Worm (Caenorhabditis elegans) whole organism, L4/young adult: ENCODE measurements around the gene T20G5.12.

Experiments used
- W03F9.2 ChIP-seq: fragments of 150-350 bp; optimal IDR thresholded peaks from 2 replicates; lab custom pipeline; 2014; ENCODE audit warnings: missing biosample characterization, missing genetic modification characterization
- dao-5 ChIP-seq: sonication (generic microtip); optimal IDR thresholded peaks from 2 replicates; lab custom pipeline; 2016; ENCODE audit warnings: missing genotype, missing genetic modification characterization, moderate library complexity, missing compliant biosample characterization
- him-1 ChIP-seq: sonication (generic microtip); optimal IDR thresholded peaks from 2 replicates; lab custom pipeline; 2016; ENCODE audit warnings: missing genotype, missing genetic modification reagents, missing genetic modification characterization, missing compliant biosample characterization

Gene T20G5.12

DNA sequence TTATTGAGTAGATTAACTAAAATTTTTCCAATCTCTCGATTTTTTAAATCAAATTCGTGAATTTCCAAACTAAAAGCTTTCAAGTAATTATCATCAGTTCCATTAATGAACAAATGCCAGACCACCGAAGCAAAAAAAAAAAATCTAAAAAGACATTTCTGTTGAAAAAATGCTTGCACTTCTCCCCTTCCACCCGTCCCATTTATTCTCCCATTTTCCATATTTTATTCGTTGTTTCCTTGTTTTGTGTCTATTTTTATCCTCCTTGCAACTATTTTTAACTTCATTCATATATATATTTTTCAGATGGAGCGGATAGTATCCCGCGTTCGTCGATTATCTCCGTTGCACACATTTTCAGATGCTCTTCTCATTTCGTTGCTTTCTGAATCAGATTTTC is 12.5 kb upstream of the T20G5.12 start, which contains the start of gene epac-1:
TSS of gene epac-1 (plus strand) at position 301 of the 400 bp plus-strand sequence.
- TF ChIP-seq W03F9.2 (tag; lab: Kevin White, UChicago), result no peak
- TF ChIP-seq dao-5 (tag; lab: Kevin White, UChicago), result no peak
- TF ChIP-seq him-1 (tag; lab: Kevin White, UChicago), result no peak

ce11 chrIII:10194569-10194968 is 6.8 kb upstream of the T20G5.12 start:
- TF ChIP-seq him-1 (tag; lab: Kevin White, UChicago) (no peak), W03F9.2 (tag; lab: Kevin White, UChicago) (no peak)

DNA sequence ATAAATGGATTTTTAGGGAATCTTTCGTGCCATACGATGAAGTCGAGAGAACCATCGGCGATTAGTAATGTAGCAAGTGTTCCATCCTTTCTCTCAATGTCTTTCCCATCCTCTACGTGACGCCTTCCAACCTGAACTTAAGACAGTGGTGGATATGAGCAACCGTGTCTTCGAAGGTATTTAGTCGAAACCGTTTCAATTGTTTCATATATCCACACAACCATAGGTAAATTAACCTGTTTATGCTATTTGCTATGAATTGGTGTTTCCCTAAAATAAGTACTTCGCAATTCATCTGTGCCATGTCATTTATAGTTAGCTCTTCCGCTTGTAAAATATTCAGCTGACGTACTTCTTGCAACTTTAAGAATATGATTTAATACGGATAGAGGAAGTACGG is 5.5 kb upstream of the T20G5.12 start:
- TF ChIP-seq W03F9.2 (tag; lab: Kevin White, UChicago) (no peak), him-1 (tag; lab: Kevin White, UChicago) (no peak), dao-5 (tag; lab: Kevin White, UChicago) (no peak)

DNA sequence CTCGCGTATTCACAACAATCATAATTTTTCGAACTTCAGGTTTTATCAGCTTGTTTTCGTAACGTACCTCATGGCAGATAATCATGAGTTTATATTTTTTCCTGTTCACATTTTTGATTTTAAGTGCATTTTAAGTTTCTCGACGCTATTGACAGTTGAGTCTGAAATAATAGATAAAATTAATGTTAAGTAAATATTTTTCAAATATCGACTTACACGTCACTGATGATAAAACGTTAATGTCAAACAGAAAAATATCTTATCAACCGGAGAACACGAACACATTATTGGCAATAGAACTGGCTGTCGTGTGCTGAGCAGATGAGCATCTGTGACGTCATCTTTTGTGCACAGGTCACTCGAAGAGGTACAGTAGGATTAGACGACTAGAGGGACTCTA is 4.6 kb upstream of the T20G5.12 start:
- no peak for TF ChIP-seq him-1 (tag; lab: Kevin White, UChicago)
- TF ChIP-seq dao-5 (tag; lab: Kevin White, UChicago), result no peak

DNA sequence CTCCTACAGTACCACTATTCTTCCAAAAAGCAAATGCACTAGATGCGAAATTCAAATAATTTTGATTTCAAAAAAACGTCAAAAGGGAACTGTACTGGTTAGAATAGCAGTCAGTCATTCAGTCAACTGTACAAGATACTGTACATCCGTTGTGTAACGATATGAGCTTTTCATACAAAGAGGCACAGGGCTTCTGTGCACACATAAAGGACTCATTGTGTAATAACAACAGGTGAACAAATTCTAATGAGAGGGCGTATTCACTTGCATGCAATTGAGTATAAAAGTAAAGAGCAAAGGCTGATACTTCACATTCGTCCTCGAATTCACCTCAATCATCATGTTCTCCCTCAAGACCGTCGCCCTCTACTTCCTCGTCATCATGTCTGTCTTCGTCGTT is 4.0 kb upstream of the T20G5.12 start, which contains the start of gene dod-6:
TSS of gene dod-6 (plus strand) at position 301 of the 400 bp plus-strand sequence.
- TF ChIP-seq him-1 (tag; lab: Kevin White, UChicago) (no peak), W03F9.2 (tag; lab: Kevin White, UChicago) (no peak)

ce11 chrIII:10199052-10199451 is 2.4 kb upstream of the T20G5.12 start, which contains the start of gene T20G5.8:
Gene T20G5.8 (plus strand): TSS chrIII:10199352.
- TF ChIP-seq him-1 (tag; lab: Kevin White, UChicago), result no peak

- TF ChIP-seq him-1 (tag; lab: Kevin White, UChicago) (no peak), dao-5 (tag; lab: Kevin White, UChicago) (no peak), W03F9.2 (tag; lab: Kevin White, UChicago) (no peak)
Observed at ce11 chrIII:10202391-10202790, 987 bp downstream of the T20G5.12 start.

DNA sequence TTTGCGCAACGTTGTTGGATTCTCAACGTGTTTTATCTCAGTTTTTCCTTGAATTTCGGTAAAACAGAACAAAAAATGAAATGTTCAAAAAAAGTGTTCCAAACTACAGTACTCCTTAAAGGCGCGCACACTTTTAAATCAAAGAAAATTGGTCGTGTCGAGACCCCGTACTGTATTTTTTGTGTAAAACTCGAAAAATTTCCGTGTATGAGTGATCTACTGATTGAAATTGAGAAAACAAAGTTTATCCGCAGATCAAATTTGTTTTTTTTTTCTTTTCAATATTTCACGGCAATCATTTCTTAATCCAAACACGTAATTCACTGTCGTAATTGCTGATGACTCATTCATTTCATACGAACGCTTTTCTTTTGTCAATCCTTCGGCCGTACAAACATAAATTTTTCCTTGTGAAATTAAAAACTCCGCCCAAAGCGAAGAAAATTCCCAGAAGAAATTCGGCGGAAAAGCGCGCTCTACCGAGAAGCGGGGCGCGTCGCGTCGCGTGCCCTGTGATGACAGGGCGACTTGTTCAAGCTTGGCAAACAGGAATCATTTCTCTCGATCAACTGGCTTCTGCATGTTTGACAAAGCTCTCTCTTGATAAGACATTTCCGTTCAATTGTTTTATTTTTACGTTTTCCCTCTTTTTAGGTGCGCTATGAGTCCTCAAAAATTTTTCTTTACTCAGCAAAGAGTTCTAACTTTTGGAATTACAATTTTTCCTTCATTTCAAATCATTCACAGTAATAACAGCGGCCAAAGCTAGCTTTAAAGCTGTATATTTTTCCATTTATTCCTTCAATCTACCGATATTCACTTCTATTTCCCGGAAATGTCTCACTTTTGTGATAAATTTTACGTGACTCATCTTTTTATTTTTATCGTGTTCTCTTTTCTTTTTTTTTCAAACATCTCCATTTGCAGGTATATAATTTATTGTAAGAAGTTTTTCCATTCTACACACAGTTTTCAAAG is 1.8 kb downstream of the T20G5.12 start, which contains the start of gene chc-1:
TSS of gene chc-1 (plus strand) at position 928 of the 978 bp plus-strand sequence.
- no peak for TF ChIP-seq him-1 (tag; lab: Kevin White, UChicago)
- TF ChIP-seq dao-5 (tag; lab: Kevin White, UChicago), result no peak
- TF ChIP-seq W03F9.2 (tag; lab: Kevin White, UChicago), result no peak

DNA sequence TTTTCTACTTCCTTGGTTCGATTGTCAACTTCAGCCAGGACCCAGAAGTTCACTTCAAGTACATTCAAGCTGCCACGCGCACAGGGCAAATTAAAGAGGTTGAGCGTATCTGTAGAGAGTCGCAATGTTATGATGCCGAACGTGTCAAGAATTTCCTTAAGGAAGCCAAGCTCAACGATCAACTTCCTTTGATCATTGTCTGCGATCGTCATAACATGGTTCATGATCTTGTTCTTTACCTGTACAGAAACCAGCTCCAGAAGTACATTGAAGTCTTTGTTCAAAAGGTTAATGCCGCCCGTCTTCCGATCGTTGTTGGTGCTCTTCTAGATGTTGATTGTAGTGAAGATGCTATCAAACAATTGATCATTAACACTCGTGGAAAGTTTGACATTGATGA is 4.9 kb downstream of the T20G5.12 start:
- TF ChIP-seq dao-5 (tag; lab: Kevin White, UChicago) (no peak), him-1 (tag; lab: Kevin White, UChicago) (no peak), W03F9.2 (tag; lab: Kevin White, UChicago) (no peak)

ce11 chrIII:10209703-10210102 is 8.3 kb downstream of the T20G5.12 start, which contains the start of gene T20G5.9:
Gene T20G5.9 (plus strand): TSS chrIII:10209840.
- TF ChIP-seq W03F9.2 (tag; lab: Kevin White, UChicago), result no peak
- TF ChIP-seq him-1 (tag; lab: Kevin White, UChicago), result no peak
- TF ChIP-seq dao-5 (tag; lab: Kevin White, UChicago), result no peak

DNA sequence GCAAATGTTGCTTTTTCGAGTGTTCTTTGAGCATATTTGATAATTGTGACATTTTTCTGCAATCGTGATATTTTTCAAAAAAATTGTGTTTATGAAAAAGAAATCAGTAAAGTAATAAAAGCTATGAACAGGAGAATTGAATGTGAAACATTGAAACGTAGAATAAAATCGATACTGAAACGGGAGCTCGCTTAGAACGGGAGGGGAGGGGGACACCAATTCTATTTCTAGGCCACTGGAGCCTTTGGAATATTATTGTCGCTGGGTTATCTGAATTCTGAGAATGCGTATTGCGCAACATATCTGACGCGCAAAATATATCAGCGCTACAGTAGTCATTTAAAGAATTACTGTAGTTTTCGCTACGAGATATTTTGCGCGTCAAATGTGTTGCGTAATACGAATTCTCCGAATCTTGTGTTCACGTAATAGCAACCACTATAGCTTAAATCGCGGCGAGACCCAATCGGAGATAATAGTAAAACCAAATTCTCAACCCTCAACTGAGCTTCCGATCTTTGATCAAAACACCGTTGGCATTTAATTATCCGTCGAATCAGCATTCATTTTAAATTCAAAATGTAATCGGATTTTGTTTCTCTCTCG is 10.6 kb downstream of the T20G5.12 start, which contains the start of the genes blos-1 and best-18:
TSS of gene blos-1 (minus strand) at position 58 of the 606 bp plus-strand sequence.
TSS of gene best-18 (plus strand) at position 508 of the 606 bp plus-strand sequence.
- TF ChIP-seq him-1 (tag; lab: Kevin White, UChicago), result no peak
- no peak for TF ChIP-seq W03F9.2 (tag; lab: Kevin White, UChicago)
- TF ChIP-seq dao-5 (tag; lab: Kevin White, UChicago), result no peak

- TF ChIP-seq dao-5 (tag; lab: Kevin White, UChicago) (peak; percentile 58), W03F9.2 (tag; lab: Kevin White, UChicago) (no peak), him-1 (tag; lab: Kevin White, UChicago) (no peak)
Observed at ce11 chrIII:10214540-10214979, 13.2 kb downstream of the T20G5.12 start.

- no peak for TF ChIP-seq him-1 (tag; lab: Kevin White, UChicago)
- TF ChIP-seq dao-5 (tag; lab: Kevin White, UChicago), result no peak
- TF ChIP-seq W03F9.2 (tag; lab: Kevin White, UChicago), result no peak
Observed at ce11 chrIII:10215882-10216281, 14.5 kb downstream of the T20G5.12 start.
